Fruit fly (Drosophila melanogaster) whole organism, embryonic: ENCODE data around the gene Sumo.

Experiments
- Ada2b ChIP-seq: fragments of 200-800 bp; sonication (Bioruptor generic); IDR thresholded peaks from 2 replicates; pipeline ENCODE4 v1.3.6; 2022; ENCODE audit warnings: missing biosample characterization, missing genetic modification characterization
- CG10431 ChIP-seq: fragments of 200-800 bp; sonication (Bioruptor generic); optimal IDR thresholded peaks from 3 replicates; lab custom pipeline; 2018; ENCODE audit warnings: missing biosample characterization, mild to moderate bottlenecking, missing genetic modification characterization
- CG10462 ChIP-seq: fragments of 200-800 bp; sonication (Bioruptor generic); optimal IDR thresholded peaks from 2 replicates; lab custom pipeline; 2016; ENCODE audit warnings: missing biosample characterization, missing genetic modification characterization
- CG10654 ChIP-seq: fragments of 200-800 bp; sonication (Bioruptor generic); optimal IDR thresholded peaks from 2 replicates; lab custom pipeline; 2016; ENCODE audit warnings: missing biosample characterization, missing genetic modification characterization
- CG11247 ChIP-seq: fragments of 200-800 bp; sonication (Bioruptor generic); IDR thresholded peaks from 2 replicates; pipeline ENCODE4 v1.3.6; 2022; ENCODE audit warnings: missing biosample characterization, missing genetic modification characterization
- CG11398 ChIP-seq: fragments of 200-800 bp; sonication (Bioruptor generic); optimal IDR thresholded peaks from 2 replicates; lab custom pipeline; 2016; ENCODE audit warnings: missing biosample characterization, missing genetic modification characterization
- CG15696 ChIP-seq: fragments of 200-800 bp; sonication (Bioruptor generic); optimal IDR thresholded peaks from 2 replicates; lab custom pipeline; 2019; ENCODE audit warnings: missing biosample characterization, mild to moderate bottlenecking, missing genetic modification characterization, moderate library complexity
- CG16815 ChIP-seq: fragments of 200-800 bp; sonication (Bioruptor generic); optimal IDR thresholded peaks from 3 replicates; lab custom pipeline; 2017; ENCODE audit warnings: missing biosample characterization, mild to moderate bottlenecking, missing genetic modification characterization
- CG17802 ChIP-seq: fragments of 200-800 bp; sonication (Bioruptor generic); optimal IDR thresholded peaks from 2 replicates; lab custom pipeline; 2018; ENCODE audit warnings: missing biosample characterization, mild to moderate bottlenecking, missing genetic modification characterization, moderate library complexity
- CG2116 ChIP-seq: fragments of 200-800 bp; sonication (Bioruptor generic); optimal IDR thresholded peaks from 3 replicates; lab custom pipeline; 2018; ENCODE audit warnings: missing biosample characterization, mild to moderate bottlenecking, missing genetic modification characterization
- CG31365 ChIP-seq: fragments of 200-800 bp; sonication (Bioruptor generic); optimal IDR thresholded peaks from 2 replicates; lab custom pipeline; 2018; ENCODE audit warnings: missing biosample characterization, mild to moderate bottlenecking, missing genetic modification characterization
- CG34376 ChIP-seq: fragments of 200-800 bp; sonication (Bioruptor generic); optimal IDR thresholded peaks from 2 replicates; lab custom pipeline; 2018; ENCODE audit warnings: missing biosample characterization, mild to moderate bottlenecking, missing genetic modification characterization
- CG4617 ChIP-seq: fragments of 200-800 bp; sonication (Bioruptor generic); optimal IDR thresholded peaks from 3 replicates; lab custom pipeline; 2016; ENCODE audit warnings: missing biosample characterization, missing genetic modification characterization, borderline replicate concordance
- CG4820 ChIP-seq: fragments of 200-800 bp; sonication (Bioruptor generic); optimal IDR thresholded peaks from 3 replicates; lab custom pipeline; 2016; ENCODE audit warnings: missing biosample characterization, missing genetic modification characterization
- CG6175 ChIP-seq: fragments of 200-800 bp; sonication (Bioruptor generic); IDR thresholded peaks from 3 replicates; pipeline ENCODE4 v1.3.6; 2022; ENCODE audit warnings: missing biosample characterization, missing genetic modification characterization
- CG6683 ChIP-seq: fragments of 200-800 bp; sonication (Bioruptor generic); optimal IDR thresholded peaks from 2 replicates; lab custom pipeline; 2017; ENCODE audit warnings: missing biosample characterization, mild to moderate bottlenecking, missing genetic modification characterization, missing genetic modification reagents
- CG7556 ChIP-seq: fragments of 200-800 bp; sonication (Bioruptor generic); optimal IDR thresholded peaks from 2 replicates; lab custom pipeline; 2017; ENCODE audit warnings: missing biosample characterization, mild to moderate bottlenecking, missing genetic modification characterization
- CG8290 ChIP-seq, 3 experiments: fragments of 200-800 bp; sonication (Bioruptor generic); optimal IDR thresholded peaks; 2 replicates each; lab custom pipeline; 2016 to 2019; ENCODE audit warnings: missing biosample characterization in 3 of 3, missing genetic modification characterization in 3 of 3, mild to moderate bottlenecking in 2 of 3, moderate library complexity in 1 of 3
- CG9932 ChIP-seq: fragments of 200-800 bp; sonication (Bioruptor generic); IDR thresholded peaks from 2 replicates; pipeline ENCODE4 v1.3.6; 2022; ENCODE audit warnings: missing biosample characterization, missing genetic modification characterization
- CoRest ChIP-seq: fragments of 200-800 bp; sonication (Bioruptor generic); optimal IDR thresholded peaks from 3 replicates; lab custom pipeline; 2018; ENCODE audit warnings: missing biosample characterization, mild to moderate bottlenecking, missing genetic modification characterization, moderate library complexity
- D19A ChIP-seq: fragments of 200-800 bp; optimal IDR thresholded peaks from 3 replicates; lab custom pipeline; 2019; ENCODE audit warnings: missing biosample characterization, mild to moderate bottlenecking, missing genetic modification characterization, moderate library complexity
- D19B ChIP-seq: fragments of 200-800 bp; sonication (Bioruptor generic); optimal IDR thresholded peaks from 2 replicates; lab custom pipeline; 2017; ENCODE audit warnings: missing biosample characterization, mild to moderate bottlenecking, missing genetic modification characterization
- Dbx ChIP-seq: fragments of 200-800 bp; sonication (Bioruptor generic); IDR thresholded peaks from 3 replicates; pipeline ENCODE4 v1.3.6; 2022; ENCODE audit warnings: missing biosample characterization, missing genetic modification characterization
- Dfd ChIP-seq, 2 experiments: fragments of >200 bp; optimal IDR thresholded peaks; 2 replicates each; lab custom pipeline; 2017; ENCODE audit warnings: missing biosample characterization in 2 of 2, missing genetic modification characterization in 2 of 2
- Doc2 ChIP-seq: fragments of 200-800 bp; sonication (Bioruptor generic); IDR thresholded peaks from 2 replicates; pipeline ENCODE4 v1.3.6; 2022; ENCODE audit warnings: missing biosample characterization, missing genetic modification characterization
- Ets65A ChIP-seq: fragments of 200-800 bp; sonication (Bioruptor generic); peaks from one replicate; lab custom pipeline; 2016; ENCODE audit warnings: missing biosample characterization, missing genetic modification characterization
- HLH3B ChIP-seq: fragments of 200-800 bp; sonication (Bioruptor generic); IDR thresholded peaks from 2 replicates; pipeline ENCODE4 v1.3.6; 2022; ENCODE audit warnings: missing biosample characterization, missing genetic modification characterization
- HLHmδ ChIP-seq: fragments of 200-800 bp; sonication (Bioruptor generic); optimal IDR thresholded peaks from 2 replicates; lab custom pipeline; 2018; ENCODE audit warnings: missing biosample characterization, mild to moderate bottlenecking, missing genetic modification characterization, moderate library complexity
- Jarid2 ChIP-seq: fragments of 200-800 bp; sonication (Bioruptor generic); optimal IDR thresholded peaks from 3 replicates; lab custom pipeline; 2017; ENCODE audit warnings: mild to moderate bottlenecking, missing biosample characterization, missing genetic modification reagents, missing genetic modification characterization
- Max ChIP-seq: fragments of 200-800 bp; sonication (Bioruptor generic); optimal IDR thresholded peaks from 2 replicates; lab custom pipeline; 2016; ENCODE audit warnings: missing biosample characterization, mild to moderate bottlenecking, missing genetic modification characterization
- Nf-YA ChIP-seq: fragments of 200-800 bp; sonication (Bioruptor generic); IDR thresholded peaks from 2 replicates; pipeline ENCODE4 v1.3.6; 2022; ENCODE audit warnings: missing biosample characterization, missing genetic modification characterization
- Nf-YB ChIP-seq: fragments of 200-800 bp; sonication (Bioruptor generic); optimal IDR thresholded peaks from 3 replicates; lab custom pipeline; 2019; ENCODE audit warnings: missing biosample characterization, mild to moderate bottlenecking, missing genetic modification characterization, moderate library complexity
- Oli ChIP-seq: fragments of 200-800 bp; sonication (Bioruptor generic); optimal IDR thresholded peaks from 2 replicates; lab custom pipeline; 2018; ENCODE audit warnings: missing biosample characterization, mild to moderate bottlenecking, missing genetic modification characterization, moderate library complexity
- TFAM ChIP-seq: fragments of 200-800 bp; sonication (Bioruptor generic); optimal IDR thresholded peaks from 2 replicates; lab custom pipeline; 2017; ENCODE audit warnings: missing biosample characterization, missing genetic modification characterization, inconsistent platforms
- Trl ChIP-seq, 3 experiments: fragments of >200 bp in 2 of 3; fragments of 200-800 bp in 1 of 3; sonication (Bioruptor generic) in 1 of 3; optimal IDR thresholded peaks; 2 replicates in 1 of 3; 3 replicates in 2 of 3; lab custom pipeline; 2016 to 2017; ENCODE audit warnings: missing biosample characterization in 1 of 3, missing genetic modification characterization in 1 of 3
- Xbp1 ChIP-seq: fragments of 200-800 bp; sonication (Bioruptor generic); optimal IDR thresholded peaks from 3 replicates; lab custom pipeline; 2016; ENCODE audit warnings: missing biosample characterization, mild to moderate bottlenecking, missing genetic modification characterization
- amos ChIP-seq: fragments of 200-800 bp; sonication (Bioruptor generic); IDR thresholded peaks from 2 replicates; pipeline ENCODE4 v1.3.6; 2022; ENCODE audit warnings: missing biosample characterization, missing genetic modification characterization; ENCODE audit not compliant: partially characterized antibody
- ato ChIP-seq: fragments of 200-800 bp; sonication (Bioruptor generic); IDR thresholded peaks from 2 replicates; pipeline ENCODE4 v1.3.6; 2022; ENCODE audit warnings: missing biosample characterization, missing genetic modification characterization; ENCODE audit not compliant: partially characterized antibody
- caup ChIP-seq: fragments of 200-800 bp; sonication (Bioruptor generic); optimal IDR thresholded peaks from 3 replicates; lab custom pipeline; 2017; ENCODE audit warnings: missing biosample characterization, mild to moderate bottlenecking, missing genetic modification characterization, moderate library complexity; ENCODE audit not compliant: severe bottlenecking
- ewg ChIP-seq: fragments of 200-800 bp; sonication (Bioruptor generic); optimal IDR thresholded peaks from 3 replicates; lab custom pipeline; 2017; ENCODE audit warnings: mild to moderate bottlenecking, missing biosample characterization, missing genetic modification reagents, missing genetic modification characterization
- gsb ChIP-seq: fragments of 200-800 bp; sonication (Bioruptor generic); IDR thresholded peaks from 2 replicates; pipeline ENCODE4 v1.3.6; 2022; ENCODE audit warnings: missing biosample characterization, missing genetic modification characterization
- jigr1 ChIP-seq: fragments of 200-800 bp; sonication (Bioruptor generic); IDR thresholded peaks from 3 replicates; pipeline ENCODE4 v1.3.6; 2022; ENCODE audit warnings: missing biosample characterization, missing genetic modification characterization
- maf-S ChIP-seq: fragments of 200-800 bp; sonication (Bioruptor generic); optimal IDR thresholded peaks from 2 replicates; lab custom pipeline; 2016; ENCODE audit warnings: missing biosample characterization, missing genetic modification characterization
- nom ChIP-seq: fragments of 200-800 bp; sonication (Bioruptor generic); optimal IDR thresholded peaks from 2 replicates; lab custom pipeline; 2017; ENCODE audit warnings: missing biosample characterization, missing genetic modification characterization, mild to moderate bottlenecking, moderate library complexity, missing genetic modification reagents
- pita ChIP-seq: fragments of 200-800 bp; sonication (Bioruptor generic); optimal IDR thresholded peaks from 2 replicates; lab custom pipeline; 2017; ENCODE audit warnings: missing biosample characterization, mild to moderate bottlenecking, missing genetic modification characterization
- pnt ChIP-seq: fragments of 200-800 bp; sonication (Bioruptor generic); optimal IDR thresholded peaks from 3 replicates; lab custom pipeline; 2016; ENCODE audit warnings: missing biosample characterization, missing genetic modification characterization
- sens ChIP-seq: fragments of 200-800 bp; sonication (Bioruptor generic); peaks from one replicate; lab custom pipeline; 2016; ENCODE audit warnings: missing biosample characterization, missing genetic modification characterization
- seq ChIP-seq: fragments of 200-800 bp; sonication (Bioruptor generic); IDR thresholded peaks from 2 replicates; pipeline ENCODE4 v1.3.6; 2022; ENCODE audit warnings: missing biosample characterization, missing genetic modification characterization
- yki ChIP-seq: fragments of >200 bp; optimal IDR thresholded peaks from 3 replicates; lab custom pipeline; 2018

The Sumo gene

DNA sequence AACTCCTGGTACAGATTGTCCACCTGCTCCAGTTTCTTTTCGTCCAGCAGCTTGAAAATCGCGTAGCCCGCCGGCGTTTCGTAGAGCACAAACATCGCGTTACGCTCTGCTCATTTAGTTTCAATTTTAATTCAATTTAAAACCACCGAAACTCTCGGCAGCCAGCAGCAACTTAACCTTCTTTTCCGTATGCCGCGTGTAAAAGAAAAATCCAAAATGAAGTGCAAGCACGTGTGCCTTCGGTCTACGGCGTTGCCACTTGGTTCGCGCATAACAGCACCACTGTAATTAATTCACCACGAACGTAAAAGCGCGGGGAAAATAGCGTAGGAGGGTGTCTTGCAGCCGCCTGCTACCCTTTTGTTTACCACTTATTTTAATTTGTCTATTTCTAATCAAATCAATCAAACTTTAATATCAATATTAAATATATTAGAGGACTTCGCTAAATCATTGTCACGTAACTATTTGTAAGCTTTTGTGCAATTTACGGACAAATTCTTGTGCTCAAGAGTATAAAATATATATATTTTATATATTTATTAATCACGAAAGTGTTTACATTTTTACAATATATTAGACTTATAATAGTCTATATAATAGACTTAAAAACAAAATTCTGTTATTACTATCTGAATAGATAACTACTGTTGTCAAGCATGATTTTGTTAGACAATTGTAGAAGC is 48.8 kb downstream of the Sumo start, which contains the start of gene nop5 (continued):
- peak; percentile 65 for TF ChIP-seq CG15696
- peak; percentile 33 for TF ChIP-seq CG2116 (GFP tag; lab: Kevin White, UChicago)
- TF ChIP-seq CG17802, result no peak
- TF ChIP-seq HLH3B (GFP tag; lab: Robert Waterston, UW), result no peak
- peak; percentile 33 for TF ChIP-seq CG34376
- no peak for TF ChIP-seq Ada2b (GFP tag; lab: Robert Waterston, UW)
- TF ChIP-seq HLHmδ, result peak; percentile 43
- TF ChIP-seq CG4820 (GFP tag; lab: Kevin White, UChicago), result peak; percentile 34
- TF ChIP-seq Xbp1 (GFP tag; lab: Kevin White, UChicago), result peak; percentile 60
- TF ChIP-seq Trl (optimal IDR thresholded peaks at IDR 0.05; lab: Kevin White, UChicago), result no peak
- no peak for TF ChIP-seq Trl (GFP tag; optimal IDR thresholded peaks at IDR 0.05; lab: Kevin White, UChicago)
- TF ChIP-seq caup (GFP tag; lab: Kevin White, UChicago), result peak; percentile 37
- no peak for TF ChIP-seq TFAM (GFP tag; lab: Kevin White, UChicago)
- no peak for TF ChIP-seq amos (GFP tag; lab: Robert Waterston, UW)
- no peak for TF ChIP-seq CG11247 (GFP tag; lab: Robert Waterston, UW)
- TF ChIP-seq D19B, result peak; percentile 99
- peak; percentile 84 for TF ChIP-seq CG7556
- no peak for TF ChIP-seq seq (GFP tag; lab: Robert Waterston, UW)
- TF ChIP-seq D19A (tag; lab: Kevin White, UChicago), result no peak
- TF ChIP-seq CG6683, result peak; percentile 42
- no peak for TF ChIP-seq gsb (GFP tag; lab: Robert Waterston, UW)
- no peak for TF ChIP-seq Dbx (GFP tag; lab: Robert Waterston, UW)
- no peak for TF ChIP-seq maf-S (GFP tag; lab: Kevin White, UChicago)
- no peak for TF ChIP-seq Jarid2 (GFP tag; lab: Kevin White, UChicago)
- TF ChIP-seq Doc2 (GFP tag; lab: Robert Waterston, UW), result no peak
- peak; percentile 46; the same call in 1 of the 2 replicates for TF ChIP-seq CG9932 (GFP tag; lab: Robert Waterston, UW)
- TF ChIP-seq Ets65A, result no peak
- TF ChIP-seq nom (GFP tag; lab: Kevin White, UChicago), result peak; percentile 19
- TF ChIP-seq CG10654 (GFP tag; lab: Kevin White, UChicago), result peak; percentile 35
- TF ChIP-seq CG6175 (GFP tag; lab: Robert Waterston, UW), result no peak
- TF ChIP-seq jigr1 (GFP tag; lab: Robert Waterston, UW), result no peak
- TF ChIP-seq CG4617 (GFP tag; lab: Kevin White, UChicago), result no peak
- peak; percentile 19 for TF ChIP-seq CG8290 (GFP tag; optimal IDR thresholded peaks at IDR 0.05; lab: Kevin White, UChicago)
- TF ChIP-seq CG8290 (tag; optimal IDR thresholded peaks at IDR 0.05; lab: Kevin White, UChicago), result no peak
- no peak for TF ChIP-seq ewg
- TF ChIP-seq CG31365, result no peak
- TF ChIP-seq pnt (GFP tag; lab: Kevin White, UChicago), result no peak
- TF ChIP-seq Nf-YB, result peak; percentile 63
- TF ChIP-seq Max (GFP tag; lab: Kevin White, UChicago), result peak; percentile 60
- no peak for TF ChIP-seq yki (lab: Kevin White, UChicago)
- TF ChIP-seq CG10462 (GFP tag; lab: Kevin White, UChicago), result no peak
- peak; percentile 40 for TF ChIP-seq CG16815 (GFP tag; lab: Kevin White, UChicago)
- TF ChIP-seq sens, result peak; percentile 5
- peak; percentile 86 for TF ChIP-seq CoRest
- no peak for TF ChIP-seq Oli (tag; lab: Kevin White, UChicago)
- TF ChIP-seq CG11398, result no peak
- TF ChIP-seq Nf-YA (GFP tag; lab: Robert Waterston, UW), result no peak
- no peak for TF ChIP-seq ato (GFP tag; lab: Robert Waterston, UW)
- no peak for TF ChIP-seq Dfd (GFP tag; optimal IDR thresholded peaks at IDR 0.05; lab: Kevin White, UChicago)
- no peak for TF ChIP-seq pita (GFP tag; lab: Kevin White, UChicago)
- TF ChIP-seq CG10431, result peak; percentile 81
